Worm (Caenorhabditis elegans): ENCODE data around the gene T26C12.1.

Gene T26C12.1

DNA sequence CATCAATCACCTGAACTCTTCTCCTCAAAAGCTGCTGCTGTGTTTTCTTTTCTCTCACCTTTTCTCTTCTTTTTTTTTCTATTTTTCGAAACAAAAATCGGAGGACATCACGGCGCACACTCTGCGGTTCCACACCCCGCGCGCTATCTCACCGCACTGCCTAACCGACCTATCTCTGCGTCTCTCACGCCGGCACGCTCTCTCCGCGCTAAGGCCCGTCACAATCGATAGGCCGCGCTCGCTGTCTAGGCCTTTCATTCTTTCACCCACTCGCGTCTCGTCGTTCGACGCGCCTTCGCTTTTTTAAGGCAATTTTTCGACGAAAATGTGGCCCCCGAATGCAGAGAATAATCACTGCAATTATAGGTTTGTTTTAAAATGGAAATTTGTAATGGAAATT lies 52.5 kb downstream of the T26C12.1 start, which contains the start of gene zip-11 (continued):
- TF ChIP-seq sdz-38 (tag; optimal IDR thresholded peaks at IDR 0.05) (no peak), F39B2.1 (GFP tag; IDR thresholded peaks at IDR 0.05) (no peak), lag-1 (GFP tag; IDR thresholded peaks at IDR 0.05) (no peak), sptf-2 (GFP tag; optimal IDR thresholded peaks at IDR 0.05) (no peak), lin-26 (GFP tag; IDR thresholded peaks at IDR 0.05) (0 out of 2 replicates have a peak, but pooled peaks have one; percentile 37), Y53F4B.3 (GFP tag; IDR thresholded peaks at IDR 0.05) (no peak), lsl-1 (GFP tag; optimal IDR thresholded peaks at IDR 0.05) (no peak), ztf-6 (GFP tag; IDR thresholded peaks at IDR 0.05) (no peak), mel-28 (tag; optimal IDR thresholded peaks at IDR 0.05; ENCODE audit: borderline replicate concordance) (no peak), ceh-40 (GFP tag; IDR thresholded peaks at IDR 0.05) (no peak), ceh-79 (tag; optimal IDR thresholded peaks at IDR 0.05) (no peak), F37B4.10 (GFP tag; IDR thresholded peaks at IDR 0.05) (0 out of 2 replicates have a peak, but pooled peaks have one; percentile 24), ceh-91 (GFP tag; IDR thresholded peaks at IDR 0.05) (no peak), K11D2.4 (GFP tag; IDR thresholded peaks at IDR 0.05) (peak; percentile 83), ztf-26 (tag; optimal IDR thresholded peaks at IDR 0.05) (peak; percentile 80), K12H6.12 (tag; optimal IDR thresholded peaks at IDR 0.05) (peak; percentile 52), madf-10 (tag; optimal IDR thresholded peaks at IDR 0.05) (peak; percentile 62), B0035.1 (tag; optimal IDR thresholded peaks at IDR 0.05) (no peak), egl-44 (GFP tag; IDR thresholded peaks at IDR 0.05) (no peak), ztf-3 (GFP tag; optimal IDR thresholded peaks at IDR 0.05) (no peak), snpc-1.3 (tag; optimal IDR thresholded peaks at IDR 0.05; ENCODE audit: insufficient read depth) (no peak), mxl-1 (tag; optimal IDR thresholded peaks at IDR 0.05) (no peak), Y53G8AR.9 (GFP tag; conservative IDR thresholded peaks at IDR 0.05) (peak; percentile 50; the same call in 1 of the 2 replicates), dpl-1 (GFP tag; optimal IDR thresholded peaks at IDR 0.05) (no peak), cebp-2 (GFP tag; IDR thresholded peaks at IDR 0.05) (no peak), T26A5.8 (tag; optimal IDR thresholded peaks at IDR 0.05) (no peak), ztf-22 (GFP tag; optimal IDR thresholded peaks at IDR 0.05) (peak; percentile 13), Y95B8A.8 (GFP tag; IDR thresholded peaks at IDR 0.05) (no peak), F22D6.2 (tag; optimal IDR thresholded peaks at IDR 0.05) (no peak), hlh-12 (tag; optimal IDR thresholded peaks at IDR 0.05) (no peak), B0019.2 (GFP tag; conservative IDR thresholded peaks at IDR 0.05) (no peak), dpff-1 (tag; optimal IDR thresholded peaks at IDR 0.05) (no peak), snpc-4 (GFP tag; optimal IDR thresholded peaks at IDR 0.05) (no peak), snpc-4 (tag; optimal IDR thresholded peaks at IDR 0.05) (peak in 1 of 4 experiments; percentile 18), egrh-3 (GFP tag; IDR thresholded peaks at IDR 0.05) (peak; percentile 71; the same call in 1 of the 2 replicates), lin-54 (GFP tag; optimal IDR thresholded peaks at IDR 0.05) (peak; percentile 51), ekl-4 (GFP tag; IDR thresholded peaks at IDR 0.05) (0 out of 2 replicates have a peak, but pooled peaks have one; percentile 30), madf-3 (GFP tag; IDR thresholded peaks at IDR 0.05) (0 out of 2 replicates have a peak, but pooled peaks have one; percentile 54), C06A6.2 (GFP tag; conservative IDR thresholded peaks at IDR 0.05) (no peak), pbrm-1 (GFP tag; IDR thresholded peaks at IDR 0.05) (0 out of 2 replicates have a peak, but pooled peaks have one; percentile 36), unc-130 (GFP tag; optimal IDR thresholded peaks at IDR 0.05) (no peak), nfya-2 (GFP tag; IDR thresholded peaks at IDR 0.05) (no peak), chd-7 (tag; optimal IDR thresholded peaks at IDR 0.05) (no peak), ets-4 (GFP tag; optimal IDR thresholded peaks at IDR 0.05) (no peak), die-1 (tag; optimal IDR thresholded peaks at IDR 0.05) (no peak), B0336.3 (GFP tag; IDR thresholded peaks at IDR 0.05) (peak; percentile 58; the same call in 1 of the 2 replicates), nhr-27 (tag; optimal IDR thresholded peaks at IDR 0.05) (no peak), nhr-80 (tag; optimal IDR thresholded peaks at IDR 0.05) (peak; percentile 67), ccch-3 (GFP tag; optimal IDR thresholded peaks at IDR 0.05) (no peak), F23B12.7 (tag; optimal IDR thresholded peaks at IDR 0.05; ENCODE audit: insufficient read depth) (peak; percentile 29)
